Worm (Caenorhabditis elegans) whole organism, young adult: ENCODE results near the gene B0393.9.

Source experiments
- B0336.3 ChIP-seq: fragments of 200-800 bp; sonication (Bioruptor generic); IDR thresholded peaks from 2 replicates; pipeline ENCODE4 v1.3.6; 2022; ENCODE audit warnings: missing genetic modification characterization, missing compliant biosample characterization
- C17E4.6 ChIP-seq: fragments of 200-800 bp; sonication (Bioruptor generic); IDR thresholded peaks from 2 replicates; pipeline ENCODE4 v1.3.6; 2022; ENCODE audit warnings: missing genetic modification reagents, missing genetic modification characterization, missing compliant biosample characterization
- D2030.7 ChIP-seq: fragments of 200-800 bp; sonication (Bioruptor generic); IDR thresholded peaks from 2 replicates; pipeline ENCODE4 v1.3.6; 2022; ENCODE audit warnings: missing genetic modification reagents, missing genetic modification characterization, missing compliant biosample characterization
- F22D6.2 ChIP-seq: sonication (generic microtip); optimal IDR thresholded peaks from 2 replicates; lab custom pipeline; 2016; ENCODE audit warnings: mild to moderate bottlenecking, missing genetic modification characterization, missing compliant biosample characterization
- F23B12.7 ChIP-seq: sonication (generic microtip); optimal IDR thresholded peaks from 2 replicates; lab custom pipeline; 2017; ENCODE audit warnings: missing genetic modification characterization, mild to moderate bottlenecking, missing compliant biosample characterization, antibody characterized with exemption, moderate library complexity; ENCODE audit not compliant: insufficient read depth
- F33H1.4 ChIP-seq: fragments of 200-800 bp; sonication (Bioruptor generic); IDR thresholded peaks from 2 replicates; pipeline ENCODE4 v1.3.6; 2022; ENCODE audit warnings: missing genetic modification reagents, missing genetic modification characterization, missing compliant biosample characterization
- F39B2.1 ChIP-seq: fragments of 200-800 bp; sonication (Bioruptor generic); IDR thresholded peaks from 2 replicates; pipeline ENCODE4 v1.3.6; 2022; ENCODE audit warnings: missing genetic modification reagents, missing genetic modification characterization, missing compliant biosample characterization
- F49E8.2 ChIP-seq: sonication (generic microtip); optimal IDR thresholded peaks from 3 replicates; lab custom pipeline; 2017; ENCODE audit warnings: missing genetic modification characterization, mild to moderate bottlenecking, missing compliant biosample characterization, antibody characterized with exemption, moderate library complexity; ENCODE audit not compliant: insufficient read depth
- F52B5.7 ChIP-seq: sonication (generic microtip); optimal IDR thresholded peaks from 2 replicates; lab custom pipeline; 2016; ENCODE audit warnings: mild to moderate bottlenecking, missing genetic modification characterization, missing compliant biosample characterization
- F55B11.4 ChIP-seq: sonication (generic microtip); optimal IDR thresholded peaks from 2 replicates; lab custom pipeline; 2016; ENCODE audit warnings: missing compliant biosample characterization, missing genetic modification characterization, borderline replicate concordance; ENCODE audit not compliant: insufficient read depth
- K12H6.12 ChIP-seq: fragments of 200-800 bp; sonication (Bioruptor generic); optimal IDR thresholded peaks from 2 replicates; lab custom pipeline; 2018; ENCODE audit warnings: mild to moderate bottlenecking, missing genetic modification characterization, missing compliant biosample characterization
- Y56A3A.18 ChIP-seq: fragments of 200-800 bp; sonication (Bioruptor generic); IDR thresholded peaks from 2 replicates; pipeline ENCODE4 v1.3.6; 2022; ENCODE audit warnings: missing genetic modification reagents, missing genetic modification characterization, missing compliant biosample characterization
- Y67H2A.10 ChIP-seq: fragments of 200-800 bp; sonication (Bioruptor generic); conservative IDR thresholded peaks from 2 replicates; pipeline ENCODE4 v1.3.6; 2022; ENCODE audit warnings: missing genetic modification reagents, missing genetic modification characterization, missing compliant biosample characterization
- aptf-2 ChIP-seq: fragments of 200-800 bp; sonication (Bioruptor generic); conservative IDR thresholded peaks from 2 replicates; pipeline ENCODE4 v1.3.6; 2022; ENCODE audit warnings: missing genetic modification reagents, missing genetic modification characterization, missing compliant biosample characterization
- athp-1 ChIP-seq: sonication (generic microtip); optimal IDR thresholded peaks from 2 replicates; lab custom pipeline; 2017; ENCODE audit warnings: mild to moderate bottlenecking, missing genetic modification characterization, missing compliant biosample characterization
- attf-3 ChIP-seq: fragments of 200-800 bp; sonication (Bioruptor generic); conservative IDR thresholded peaks from 2 replicates; pipeline ENCODE4 v1.3.6; 2022; ENCODE audit warnings: missing genetic modification reagents, missing genetic modification characterization, missing compliant biosample characterization
- bed-1 ChIP-seq: fragments of 200-800 bp; sonication (Bioruptor generic); IDR thresholded peaks from 2 replicates; pipeline ENCODE4 v1.3.6; 2022; ENCODE audit warnings: missing genetic modification reagents, missing genetic modification characterization, missing compliant biosample characterization
- bed-2 ChIP-seq: fragments of 200-800 bp; sonication (Bioruptor generic); IDR thresholded peaks from 2 replicates; pipeline ENCODE4 v1.3.6; 2022; ENCODE audit warnings: missing genetic modification reagents, missing genetic modification characterization, missing compliant biosample characterization
- cebp-1 ChIP-seq, 2 experiments: fragments of 200-800 bp in 1 of 2; sonication (Bioruptor generic) in 1 of 2; sonication (generic microtip) in 1 of 2; IDR thresholded peaks in 1 of 2; optimal IDR thresholded peaks in 1 of 2; 2 replicates each; pipeline versions ENCODE4 v1.3.6 to Lab custom; 2017 to 2022; ENCODE audit warnings: missing compliant biosample characterization in 2 of 2, missing genetic modification characterization in 2 of 2, mild to moderate bottlenecking in 1 of 2, missing genetic modification reagents in 1 of 2, moderate library complexity in 1 of 2
- cebp-2 ChIP-seq: fragments of 200-800 bp; sonication (Bioruptor generic); IDR thresholded peaks from 2 replicates; pipeline ENCODE4 v1.3.6; 2022; ENCODE audit warnings: missing genetic modification characterization, missing compliant biosample characterization
- ceh-79 ChIP-seq: sonication (generic microtip); optimal IDR thresholded peaks from 2 replicates; lab custom pipeline; 2017; ENCODE audit warnings: mild to moderate bottlenecking, missing genetic modification characterization, missing compliant biosample characterization
- egl-18 ChIP-seq: fragments of 200-800 bp; sonication (Bioruptor generic); IDR thresholded peaks from 2 replicates; pipeline ENCODE4 v1.3.6; 2022; ENCODE audit warnings: missing genetic modification reagents, missing genetic modification characterization, missing compliant biosample characterization
- ets-4 ChIP-seq: fragments of 200-800 bp; sonication (Bioruptor generic); optimal IDR thresholded peaks from 2 replicates; lab custom pipeline; 2018; ENCODE audit warnings: mild to moderate bottlenecking, missing genetic modification characterization, missing compliant biosample characterization
- fkh-3 ChIP-seq: sonication (generic microtip); optimal IDR thresholded peaks from 2 replicates; lab custom pipeline; 2016; ENCODE audit warnings: mild to moderate bottlenecking, missing genetic modification characterization, missing compliant biosample characterization
- hlh-12 ChIP-seq: sonication (generic microtip); optimal IDR thresholded peaks from 2 replicates; lab custom pipeline; 2016; ENCODE audit warnings: missing genetic modification characterization, missing compliant biosample characterization
- hrde-1 ChIP-seq: sonication (generic microtip); optimal IDR thresholded peaks from 2 replicates; lab custom pipeline; 2016; ENCODE audit warnings: missing genetic modification characterization, mild to moderate bottlenecking, missing compliant biosample characterization, moderate library complexity, missing genotype, missing genetic modification reagents, borderline replicate concordance
- lin-26 ChIP-seq: fragments of 200-800 bp; sonication (Bioruptor generic); IDR thresholded peaks from 2 replicates; pipeline ENCODE4 v1.3.6; 2022; ENCODE audit warnings: missing genetic modification reagents, missing genetic modification characterization, missing compliant biosample characterization
- lin-35 ChIP-seq, 3 experiments: fragments of 150-350 bp in 2 of 3; sonication (generic microtip) in 1 of 3; optimal IDR thresholded peaks; 2 replicates each; lab custom pipeline; 2014 to 2018; ENCODE audit warnings: missing biosample characterization in 3 of 3, missing genetic modification characterization in 3 of 3, missing genetic modification reagents in 3 of 3
- lin-40 ChIP-seq: sonication (generic microtip); optimal IDR thresholded peaks from 2 replicates; lab custom pipeline; 2016; ENCODE audit warnings: missing genetic modification characterization, mild to moderate bottlenecking, missing compliant biosample characterization, missing genotype, missing genetic modification reagents
- lsy-27 ChIP-seq: sonication (generic microtip); optimal IDR thresholded peaks from 2 replicates; lab custom pipeline; 2017; ENCODE audit warnings: missing genetic modification characterization, mild to moderate bottlenecking, missing compliant biosample characterization, antibody characterized with exemption, missing genotype, borderline replicate concordance; ENCODE audit not compliant: insufficient read depth
- madf-10 ChIP-seq: sonication (generic microtip); optimal IDR thresholded peaks from 2 replicates; lab custom pipeline; 2016; ENCODE audit warnings: mild to moderate bottlenecking, missing genetic modification characterization, missing compliant biosample characterization
- mel-28 ChIP-seq: sonication (generic microtip); optimal IDR thresholded peaks from 2 replicates; lab custom pipeline; 2016; ENCODE audit warnings: borderline replicate concordance, mild to moderate bottlenecking, missing genetic modification characterization, missing compliant biosample characterization
- nfyb-1 ChIP-seq: fragments of 200-800 bp; sonication (Bioruptor generic); IDR thresholded peaks from 2 replicates; pipeline ENCODE4 v1.3.6; 2022; ENCODE audit warnings: missing genetic modification reagents, missing genetic modification characterization, missing compliant biosample characterization
- nhr-27 ChIP-seq: fragments of 200-800 bp; sonication (Bioruptor generic); optimal IDR thresholded peaks from 2 replicates; lab custom pipeline; 2018; ENCODE audit warnings: mild to moderate bottlenecking, missing genetic modification characterization, moderate library complexity, missing compliant biosample characterization
- pha-4 ChIP-seq: fragments of 150-350 bp; sonication (generic microtip); optimal IDR thresholded peaks from 2 replicates; lab custom pipeline; 2014; ENCODE audit warnings: missing biosample characterization, missing genetic modification reagents, missing genetic modification characterization
- rcor-1 ChIP-seq: fragments of 200-800 bp; sonication (Bioruptor generic); IDR thresholded peaks from 2 replicates; pipeline ENCODE4 v1.3.6; 2022; ENCODE audit warnings: missing genetic modification reagents, missing genetic modification characterization, missing compliant biosample characterization
- rec-8 ChIP-seq, 2 experiments: sonication (generic microtip); optimal IDR thresholded peaks; 2 replicates each; lab custom pipeline; 2016; ENCODE audit warnings: mild to moderate bottlenecking in 2 of 2, missing genetic modification characterization in 2 of 2, missing genetic modification reagents in 2 of 2, missing genotype in 2 of 2, missing biosample characterization in 1 of 2, missing compliant biosample characterization in 1 of 2, moderate library complexity in 1 of 2
- repo-1 ChIP-seq: sonication (generic microtip); optimal IDR thresholded peaks from 2 replicates; lab custom pipeline; 2017; ENCODE audit warnings: mild to moderate bottlenecking, missing genetic modification characterization, missing compliant biosample characterization
- sdz-38 ChIP-seq: sonication (generic microtip); optimal IDR thresholded peaks from 2 replicates; lab custom pipeline; 2016; ENCODE audit warnings: missing genotype, missing genetic modification characterization, missing compliant biosample characterization
- snpc-1.1 ChIP-seq: sonication (generic microtip); optimal IDR thresholded peaks from 2 replicates; lab custom pipeline; 2017; ENCODE audit warnings: missing genetic modification characterization, mild to moderate bottlenecking, missing compliant biosample characterization, antibody characterized with exemption, moderate library complexity, missing genotype, missing genetic modification reagents; ENCODE audit not compliant: insufficient read depth
- snpc-1.3 ChIP-seq: sonication (generic microtip); optimal IDR thresholded peaks from 2 replicates; lab custom pipeline; 2017; ENCODE audit warnings: missing genetic modification characterization, mild to moderate bottlenecking, missing compliant biosample characterization, antibody characterized with exemption, moderate library complexity, missing genotype, missing genetic modification reagents; ENCODE audit not compliant: insufficient read depth
- snpc-4 ChIP-seq, 5 experiments: fragments of 150-350 bp in 1 of 5; sonication (generic microtip) in 4 of 5; optimal IDR thresholded peaks; 2 replicates each; lab custom pipeline; 2014 to 2018; ENCODE audit warnings: missing genetic modification characterization in 5 of 5, missing biosample characterization in 3 of 5, antibody characterized with exemption in 2 of 5, mild to moderate bottlenecking in 2 of 5, missing compliant biosample characterization in 2 of 5, missing genotype in 2 of 5, moderate library complexity in 2 of 5, missing genetic modification reagents in 1 of 5
- tbx-9 ChIP-seq: sonication (generic microtip); optimal IDR thresholded peaks from 2 replicates; lab custom pipeline; 2016; ENCODE audit warnings: borderline replicate concordance, missing genetic modification characterization, inconsistent platforms, missing compliant biosample characterization
- unc-130 ChIP-seq: sonication (generic microtip); optimal IDR thresholded peaks from 2 replicates; lab custom pipeline; 2016; ENCODE audit warnings: missing genetic modification reagents, missing genetic modification characterization, missing compliant biosample characterization
- ztf-3 ChIP-seq: fragments of 200-800 bp; sonication (Bioruptor generic); optimal IDR thresholded peaks from 2 replicates; lab custom pipeline; 2018; ENCODE audit warnings: mild to moderate bottlenecking, missing genetic modification characterization, missing compliant biosample characterization

Gene B0393.9

DNA sequence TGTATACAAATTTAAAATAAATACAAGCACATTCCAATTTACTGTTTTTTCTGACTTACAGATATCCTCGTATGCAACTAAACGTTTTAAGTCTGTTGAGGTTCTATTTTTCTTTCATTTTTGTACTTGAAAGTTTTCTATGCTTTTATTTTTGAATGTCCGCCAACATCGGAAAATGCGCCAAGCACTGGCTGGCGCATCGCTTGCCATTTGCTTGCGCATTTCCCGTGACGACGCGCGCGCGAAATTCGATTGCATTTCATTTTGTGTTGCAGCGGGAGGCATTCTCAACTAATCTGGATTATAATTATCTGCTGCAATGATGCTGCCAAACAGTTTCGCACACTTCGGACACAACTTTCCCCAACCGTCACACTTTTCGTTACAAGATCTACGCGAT lies 23.0 kb downstream of the B0393.9 start, which contains the start of gene fbxl-2 (continued):
- peak; percentile 10 for TF ChIP-seq fkh-3 (tag; lab: Kevin White, UChicago)
- TF ChIP-seq rec-8 (tag; optimal IDR thresholded peaks at IDR 0.05; lab: Kevin White, UChicago), result no peak
- TF ChIP-seq ztf-3 (GFP tag; lab: Kevin White, UChicago), result peak; percentile 7
- TF ChIP-seq mel-28 (tag; lab: Kevin White, UChicago), result no peak
- TF ChIP-seq nhr-27 (tag; lab: Kevin White, UChicago), result no peak
- TF ChIP-seq ets-4 (GFP tag; lab: Kevin White, UChicago), result peak; percentile 35
- TF ChIP-seq cebp-1 (GFP tag; IDR thresholded peaks at IDR 0.05; lab: Robert Waterston, UW), result peak; percentile 80
- peak; percentile 92 for TF ChIP-seq cebp-1 (tag; optimal IDR thresholded peaks at IDR 0.05; lab: Kevin White, UChicago)
- no peak for TF ChIP-seq lsy-27 (tag; lab: Kevin White, UChicago)
- peak; percentile 90 for TF ChIP-seq C17E4.6 (GFP tag; lab: Robert Waterston, UW)
- TF ChIP-seq F49E8.2 (tag; lab: Kevin White, UChicago), result peak; percentile 64
- TF ChIP-seq rcor-1 (GFP tag; lab: Robert Waterston, UW), result peak; percentile 92
- peak; percentile 91 to 99 (median 92) for TF ChIP-seq lin-35 (GFP tag; optimal IDR thresholded peaks at IDR 0.05; lab: Kevin White, UChicago)
- peak; percentile 63 for TF ChIP-seq hrde-1 (tag; lab: Kevin White, UChicago)
- peak; percentile 81; the same call in 1 of the 2 replicates for TF ChIP-seq F39B2.1 (GFP tag; lab: Robert Waterston, UW)
- peak; percentile 82 for TF ChIP-seq bed-2
- TF ChIP-seq F23B12.7 (tag; lab: Kevin White, UChicago), result peak; percentile 83
- TF ChIP-seq snpc-4 (GFP tag; optimal IDR thresholded peaks at IDR 0.05; lab: Kevin White, UChicago), result peak; percentile 26
- peak in 3 of 4 experiments; percentile 74 to 82 (median 81) for TF ChIP-seq snpc-4 (tag; optimal IDR thresholded peaks at IDR 0.05; lab: Kevin White, UChicago)
- no peak for TF ChIP-seq bed-1 (GFP tag; lab: Robert Waterston, UW)
- no peak for TF ChIP-seq snpc-1.1 (tag; lab: Kevin White, UChicago)
- peak; percentile 59 for TF ChIP-seq F22D6.2 (tag; lab: Kevin White, UChicago)
- TF ChIP-seq F52B5.7 (tag; lab: Kevin White, UChicago), result peak; percentile 59
- TF ChIP-seq Y67H2A.10 (GFP tag; lab: Robert Waterston, UW), result peak; percentile 71
- peak; percentile 80 for TF ChIP-seq attf-3 (GFP tag; lab: Robert Waterston, UW)
- peak; percentile 71; the same call in 1 of the 2 replicates for TF ChIP-seq cebp-2 (GFP tag; lab: Robert Waterston, UW)
- TF ChIP-seq nfyb-1 (GFP tag; lab: Robert Waterston, UW), result peak; percentile 96
- no peak for TF ChIP-seq aptf-2
- TF ChIP-seq Y56A3A.18 (GFP tag; lab: Robert Waterston, UW), result peak; percentile 88
- peak; percentile 79 for TF ChIP-seq athp-1 (tag; lab: Kevin White, UChicago)
- no peak for TF ChIP-seq sdz-38 (tag; lab: Kevin White, UChicago)
- TF ChIP-seq hlh-12 (tag; lab: Kevin White, UChicago), result no peak
- peak; percentile 95 for TF ChIP-seq B0336.3
- peak; percentile 41 for TF ChIP-seq snpc-1.3 (tag; lab: Kevin White, UChicago)
- TF ChIP-seq pha-4 (tag; lab: Kevin White, UChicago), result peak; percentile 85
- TF ChIP-seq F55B11.4, result no peak
- TF ChIP-seq lin-40 (tag; lab: Kevin White, UChicago), result no peak
- TF ChIP-seq lin-26 (GFP tag; lab: Robert Waterston, UW), result peak; percentile 78
- peak; percentile 85 for TF ChIP-seq K12H6.12 (tag; lab: Kevin White, UChicago)
- no peak for TF ChIP-seq ceh-79 (tag; lab: Kevin White, UChicago)
- peak; percentile 94 for TF ChIP-seq F33H1.4 (GFP tag; lab: Robert Waterston, UW)
- peak; percentile 65 for TF ChIP-seq madf-10 (tag; lab: Kevin White, UChicago)
- no peak for TF ChIP-seq tbx-9 (tag; lab: Kevin White, UChicago)
- TF ChIP-seq D2030.7 (GFP tag; lab: Robert Waterston, UW), result peak; percentile 89
- peak; percentile 36 for TF ChIP-seq unc-130 (GFP tag; lab: Kevin White, UChicago)
- TF ChIP-seq repo-1 (tag; lab: Kevin White, UChicago), result peak; percentile 91
- 0 out of 2 replicates have a peak, but pooled peaks have one; percentile 73 for TF ChIP-seq egl-18 (GFP tag; lab: Robert Waterston, UW)
